Worm (Caenorhabditis elegans) whole organism, L1 larva: ENCODE results near the gene Y62E10A.23.

Experiments used
- dpl-1 ChIP-seq, 3 experiments: fragments of 150-350 bp in 2 of 3; sonication (generic microtip) in 1 of 3; optimal IDR thresholded peaks; 2 replicates each; lab custom pipeline; 2014 to 2017; ENCODE audit warnings: missing biosample characterization in 3 of 3, missing genetic modification characterization in 3 of 3, missing genetic modification reagents in 3 of 3
- elt-2 ChIP-seq: sonication (generic microtip); optimal IDR thresholded peaks from 2 replicates; lab custom pipeline; 2016; ENCODE audit warnings: missing genetic modification characterization, mild to moderate bottlenecking, inconsistent platforms, missing compliant biosample characterization, missing genetic modification reagents
- lir-3 ChIP-seq: sonication (generic microtip); optimal IDR thresholded peaks from 2 replicates; lab custom pipeline; 2016; ENCODE audit warnings: mild to moderate bottlenecking, missing genetic modification characterization, moderate library complexity, missing compliant biosample characterization; ENCODE audit not compliant: poor library complexity
- mef-2 ChIP-seq: fragments of 150-350 bp; optimal IDR thresholded peaks from 2 replicates; lab custom pipeline; 2014; ENCODE audit warnings: missing biosample characterization, missing genetic modification characterization
- mep-1 ChIP-seq: fragments of 150-350 bp; optimal IDR thresholded peaks from 2 replicates; lab custom pipeline; 2014; ENCODE audit warnings: missing biosample characterization, missing genetic modification characterization
- skn-1 ChIP-seq: fragments of 150-350 bp; optimal IDR thresholded peaks from 2 replicates; lab custom pipeline; 2014; ENCODE audit warnings: missing biosample characterization, missing genetic modification characterization
- unc-98 ChIP-seq: fragments of 200-800 bp; sonication (Bioruptor generic); IDR thresholded peaks from 2 replicates; pipeline ENCODE4 v1.3.6; 2022; ENCODE audit warnings: missing genetic modification characterization, missing compliant biosample characterization

DNA sequence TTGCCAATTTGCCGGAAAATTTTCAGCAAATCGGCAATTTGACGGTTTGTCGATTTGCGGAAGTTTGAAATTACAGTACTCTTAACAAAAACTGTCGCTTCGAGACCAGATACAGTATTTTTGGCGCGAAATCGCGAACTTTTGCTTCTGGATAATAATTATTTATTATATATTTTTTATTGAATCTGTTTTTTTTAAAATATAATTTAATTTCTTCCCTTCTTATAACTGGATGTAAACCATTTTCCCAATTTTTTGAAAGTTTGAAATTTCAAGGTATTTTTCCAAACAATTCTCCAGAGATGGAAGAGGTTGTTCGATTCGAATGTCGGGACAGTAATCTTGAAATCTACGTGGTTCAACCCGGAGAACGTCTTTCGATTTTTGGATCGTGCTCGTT is 36.1 kb downstream of the Y62E10A.23 start, which contains the start of gene nol-9:
- TF ChIP-seq mep-1 (tag; lab: Kevin White, UChicago) = no peak
- no peak for TF ChIP-seq lir-3 (tag; lab: Kevin White, UChicago)
- TF ChIP-seq mef-2 (tag; lab: Kevin White, UChicago) = no peak
- no peak for TF ChIP-seq dpl-1 (GFP tag; optimal IDR thresholded peaks at IDR 0.05; lab: Kevin White, UChicago)
- no peak for TF ChIP-seq elt-2 (tag; lab: Kevin White, UChicago)
- TF ChIP-seq unc-98 (GFP tag; lab: Robert Waterston, UW) = no peak
- no peak for TF ChIP-seq skn-1 (tag; lab: Kevin White, UChicago)
